Fruit fly (Drosophila melanogaster) whole organism, wandering third instar larva: ENCODE measurements around the gene Sodq.
A peak's percentile ranks its signal among the peaks of the same experiment; 100 is the strongest.

Experiments
- Abd-B ChIP-seq: fragments of >200 bp; optimal IDR thresholded peaks from 2 replicates; lab custom pipeline; 2017; ENCODE audit warnings: missing biosample characterization, missing genetic modification characterization
- CG32264 ChIP-seq: fragments of 200-800 bp; sonication (Bioruptor generic); optimal IDR thresholded peaks from 2 replicates; lab custom pipeline; 2016; ENCODE audit warnings: missing biosample characterization, missing genetic modification characterization
- CG9705 ChIP-seq: fragments of 200-800 bp; sonication (Bioruptor generic); optimal IDR thresholded peaks from 2 replicates; lab custom pipeline; 2018; ENCODE audit warnings: missing biosample characterization, mild to moderate bottlenecking, missing genetic modification characterization
- CrebA ChIP-seq: fragments of 200-800 bp; sonication (Bioruptor generic); optimal IDR thresholded peaks from 2 replicates; lab custom pipeline; 2016; ENCODE audit warnings: missing biosample characterization, mild to moderate bottlenecking, missing genetic modification characterization, borderline replicate concordance
- Dif ChIP-seq: fragments of 200-275, 200-300 bp; sonication (Bioruptor generic); optimal IDR thresholded peaks from 2 replicates; lab custom pipeline; 2018; ENCODE audit warnings: missing biosample characterization, missing genetic modification characterization; ENCODE audit not compliant: partially characterized antibody
- HLH106 ChIP-seq: fragments of 200-800 bp; optimal IDR thresholded peaks from 3 replicates; lab custom pipeline; 2019; ENCODE audit warnings: missing biosample characterization, mild to moderate bottlenecking, missing genetic modification characterization, moderate library complexity
- Hnf4 ChIP-seq: fragments of 200-800 bp; sonication (Bioruptor generic); optimal IDR thresholded peaks from 2 replicates; lab custom pipeline; 2016; ENCODE audit warnings: missing biosample characterization, mild to moderate bottlenecking, missing genetic modification characterization
- Hr78 ChIP-seq: fragments of >200 bp; optimal IDR thresholded peaks from 2 replicates; lab custom pipeline; 2017; ENCODE audit warnings: missing biosample characterization, missing genetic modification characterization
- Hr83 ChIP-seq: fragments of 200-300 bp; sonication (Bioruptor generic); optimal IDR thresholded peaks from 2 replicates; lab custom pipeline; 2016; ENCODE audit warnings: missing biosample characterization, mild to moderate bottlenecking, missing genetic modification characterization, moderate library complexity; ENCODE audit not compliant: poor library complexity, severe bottlenecking
- Jra ChIP-seq: sonication (Bioruptor generic); optimal IDR thresholded peaks from 2 replicates; lab custom pipeline; 2016; ENCODE audit warnings: missing biosample characterization, missing genetic modification characterization
- Myc ChIP-seq: fragments of >200 bp; optimal IDR thresholded peaks from 2 replicates; lab custom pipeline; 2017
- OdsH ChIP-seq: fragments of 200-800 bp; sonication (Bioruptor generic); optimal IDR thresholded peaks from 2 replicates; lab custom pipeline; 2016; ENCODE audit warnings: missing biosample characterization, mild to moderate bottlenecking, missing genetic modification characterization
- Rel ChIP-seq, 2 experiments: fragments of 200-800 bp; sonication (Bioruptor generic) in 1 of 2; optimal IDR thresholded peaks; 2 replicates in 1 of 2; 3 replicates in 1 of 2; lab custom pipeline; 2016 to 2019; ENCODE audit warnings: mild to moderate bottlenecking in 2 of 2, missing biosample characterization in 2 of 2, missing genetic modification characterization in 2 of 2, moderate library complexity in 1 of 2
- Sp1 ChIP-seq: fragments of 200-800 bp; sonication (Bioruptor generic); optimal IDR thresholded peaks from 3 replicates; lab custom pipeline; 2019; ENCODE audit warnings: missing biosample characterization, mild to moderate bottlenecking, missing genetic modification characterization, moderate library complexity
- Vsx2 ChIP-seq: fragments of 200-300, 225-300 bp; sonication (Bioruptor generic); optimal IDR thresholded peaks from 2 replicates; lab custom pipeline; 2018; ENCODE audit warnings: missing biosample characterization, missing genetic modification characterization; ENCODE audit not compliant: partially characterized antibody
- br ChIP-seq: fragments of 200-800 bp; sonication (Bioruptor generic); optimal IDR thresholded peaks from 2 replicates; lab custom pipeline; 2016; ENCODE audit warnings: missing biosample characterization, missing genetic modification characterization
- brk ChIP-seq: fragments of 200-800 bp; sonication (Bioruptor generic); optimal IDR thresholded peaks from 2 replicates; lab custom pipeline; 2016; ENCODE audit warnings: missing biosample characterization, mild to moderate bottlenecking, missing genetic modification characterization
- dl ChIP-seq, 2 experiments: fragments of 175-275, 200-275 bp in 1 of 2; fragments of 200-275 bp in 1 of 2; sonication (Bioruptor generic); optimal IDR thresholded peaks; lab custom pipeline; 2018; ENCODE audit warnings: mild to moderate bottlenecking in 2 of 2, missing biosample characterization in 2 of 2, missing genetic modification characterization in 2 of 2, moderate library complexity in 2 of 2; ENCODE audit not compliant: partially characterized antibody in 2 of 2, insufficient read depth in 1 of 2
- dmrt93B ChIP-seq: fragments of 200-800 bp; sonication (Bioruptor generic); optimal IDR thresholded peaks from 2 replicates; lab custom pipeline; 2018; ENCODE audit warnings: missing biosample characterization, mild to moderate bottlenecking, missing genetic modification characterization
- dsf ChIP-seq: sonication (Bioruptor generic); optimal IDR thresholded peaks from 2 replicates; lab custom pipeline; 2016; ENCODE audit warnings: missing biosample characterization, missing genetic modification characterization, borderline replicate concordance
- ey ChIP-seq: fragments of 200-800 bp; sonication (Bioruptor generic); optimal IDR thresholded peaks from 2 replicates; lab custom pipeline; 2016; ENCODE audit warnings: missing biosample characterization, missing genetic modification characterization
- foxo ChIP-seq, 2 experiments: fragments of 200-800 bp; sonication (Bioruptor generic); optimal IDR thresholded peaks; 2 replicates in 1 of 2; 3 replicates in 1 of 2; lab custom pipeline; 2016 to 2017; ENCODE audit warnings: missing biosample characterization in 2 of 2, missing genetic modification characterization in 2 of 2
- fru ChIP-seq: fragments of 200-800 bp; sonication (Bioruptor generic); optimal IDR thresholded peaks from 3 replicates; lab custom pipeline; 2016; ENCODE audit warnings: missing biosample characterization, mild to moderate bottlenecking, missing genetic modification characterization
- h ChIP-seq: fragments of 200-800 bp; sonication (Bioruptor generic); optimal IDR thresholded peaks from 3 replicates; lab custom pipeline; 2016; ENCODE audit warnings: missing biosample characterization, mild to moderate bottlenecking, missing genetic modification characterization
- jim ChIP-seq: fragments of 175-275, 200-325 bp; sonication (Bioruptor generic); optimal IDR thresholded peaks from 2 replicates; lab custom pipeline; 2016; ENCODE audit warnings: missing biosample characterization, mild to moderate bottlenecking, missing genetic modification characterization
- lola ChIP-seq: fragments of >200 bp; optimal IDR thresholded peaks from 2 replicates; lab custom pipeline; 2017; ENCODE audit warnings: missing biosample characterization, missing genetic modification characterization
- pan ChIP-seq: fragments of >200 bp; optimal IDR thresholded peaks from 2 replicates; lab custom pipeline; 2017
- psq ChIP-seq: fragments of 200-800 bp; sonication (Bioruptor generic); optimal IDR thresholded peaks from 3 replicates; lab custom pipeline; 2017; ENCODE audit warnings: missing biosample characterization, mild to moderate bottlenecking, missing genetic modification characterization, moderate library complexity
- rgr ChIP-seq: fragments of 200-800 bp; sonication (Bioruptor generic); optimal IDR thresholded peaks from 3 replicates; lab custom pipeline; 2016; ENCODE audit warnings: missing biosample characterization, mild to moderate bottlenecking, missing genetic modification characterization
- sage ChIP-seq: fragments of 200-800 bp; sonication (Bioruptor generic); optimal IDR thresholded peaks from 2 replicates; lab custom pipeline; 2016; ENCODE audit warnings: missing biosample characterization, mild to moderate bottlenecking, missing genetic modification characterization
- sv ChIP-seq: fragments of 200-800 bp; sonication (Bioruptor generic); optimal IDR thresholded peaks from 3 replicates; lab custom pipeline; 2016; ENCODE audit warnings: missing biosample characterization, missing genetic modification characterization
- tai ChIP-seq: sonication (Bioruptor generic); optimal IDR thresholded peaks from 2 replicates; lab custom pipeline; 2016; ENCODE audit warnings: missing biosample characterization, missing genetic modification characterization
- usp ChIP-seq: fragments of >200 bp; optimal IDR thresholded peaks from 2 replicates; lab custom pipeline; 2017; ENCODE audit warnings: missing biosample characterization, missing genetic modification characterization
- woc ChIP-seq: sonication (Bioruptor generic); optimal IDR thresholded peaks from 2 replicates; lab custom pipeline; 2016; ENCODE audit warnings: missing biosample characterization, mild to moderate bottlenecking, missing genetic modification characterization

Sodq gene

DNA sequence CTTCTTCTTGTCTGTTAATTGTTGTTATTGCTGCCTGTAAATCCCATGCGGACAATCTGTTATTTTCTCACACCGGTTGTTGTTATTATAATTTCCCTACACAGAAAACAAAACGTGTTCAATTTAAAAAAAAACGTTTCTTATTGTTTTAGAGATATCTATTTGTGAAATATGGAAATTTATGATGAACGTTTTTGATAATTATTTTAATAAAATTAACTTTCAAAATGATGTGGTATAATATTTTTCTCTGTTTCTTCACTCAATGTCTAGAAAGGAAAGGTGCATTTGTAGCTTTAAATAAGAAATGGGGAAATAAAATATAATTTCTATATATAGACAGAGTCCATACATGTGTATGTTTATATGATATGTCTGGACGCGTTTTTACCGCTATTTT is 11.3 kb upstream of the Sodq start:
- no peak for TF ChIP-seq br (GFP tag; lab: Kevin White, UChicago)
- TF ChIP-seq h = peak; percentile 18
- TF ChIP-seq rgr (GFP tag; lab: Kevin White, UChicago) = peak; percentile 44
- no peak for TF ChIP-seq Abd-B (GFP tag; lab: Kevin White, UChicago)
- TF ChIP-seq Sp1 (GFP tag; lab: Kevin White, UChicago) = peak; percentile 8
- peak; percentile 49 for TF ChIP-seq HLH106 (tag; lab: Kevin White, UChicago)
- peak; percentile 18 for TF ChIP-seq brk (GFP tag; lab: Kevin White, UChicago)
- TF ChIP-seq ey (GFP tag; lab: Kevin White, UChicago) = peak; percentile 10
- TF ChIP-seq CG9705 (GFP tag; lab: Kevin White, UChicago) = no peak
- TF ChIP-seq fru = peak; percentile 19
- TF ChIP-seq foxo (GFP tag; optimal IDR thresholded peaks at IDR 0.05; lab: Kevin White, UChicago) = peak in 1 of 2 experiments; percentile 39
- TF ChIP-seq Myc (lab: Kevin White, UChicago) = no peak
- peak; percentile 42 for TF ChIP-seq OdsH (GFP tag; lab: Kevin White, UChicago)
- no peak for TF ChIP-seq usp (GFP tag; lab: Kevin White, UChicago)
- TF ChIP-seq, all 38 proteins: peak for 9

DNA sequence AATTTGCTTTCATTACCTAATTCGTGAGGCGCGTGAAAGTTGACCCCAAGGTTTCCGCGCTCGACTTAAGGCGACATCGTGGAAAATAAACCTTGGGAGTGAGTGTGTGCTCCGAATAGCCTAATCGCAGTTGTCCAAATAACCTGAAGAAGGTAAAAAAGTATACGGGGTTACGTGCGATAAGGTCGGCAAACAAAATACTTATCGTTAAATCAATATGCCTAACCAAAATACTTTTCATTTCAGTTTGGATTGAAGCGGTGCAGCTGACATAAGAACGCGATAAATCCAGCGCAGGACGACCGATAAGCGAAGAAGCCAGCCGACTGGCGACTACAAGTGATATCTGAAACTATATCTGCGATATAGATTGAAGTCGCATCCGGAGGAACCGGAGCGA is 10.5 kb upstream of the Sodq start:
- no peak for TF ChIP-seq pan (lab: Kevin White, UChicago)
- no peak for TF ChIP-seq CrebA
- TF ChIP-seq Jra (GFP tag; lab: Kevin White, UChicago) = no peak
- TF ChIP-seq Dif = no peak
- no peak for TF ChIP-seq Hnf4 (GFP tag; lab: Kevin White, UChicago)
- TF ChIP-seq Sp1 (GFP tag; lab: Kevin White, UChicago) = peak; percentile 40
- peak; percentile 63 for TF ChIP-seq rgr (GFP tag; lab: Kevin White, UChicago)
- peak; percentile 46 for TF ChIP-seq br (GFP tag; lab: Kevin White, UChicago)
- TF ChIP-seq Vsx2 (GFP tag; lab: Kevin White, UChicago) = no peak
- TF ChIP-seq sv (GFP tag; lab: Kevin White, UChicago) = no peak
- no peak for TF ChIP-seq jim (GFP tag; lab: Kevin White, UChicago)
- no peak for TF ChIP-seq CG32264 (GFP tag; lab: Kevin White, UChicago)
- TF ChIP-seq foxo (GFP tag; optimal IDR thresholded peaks at IDR 0.05; lab: Kevin White, UChicago) = peak in 1 of 2 experiments; percentile 23
- no peak for TF ChIP-seq dmrt93B (GFP tag; lab: Kevin White, UChicago)
- peak; percentile 1 for TF ChIP-seq CG9705 (GFP tag; lab: Kevin White, UChicago)
- no peak for TF ChIP-seq HLH106 (tag; lab: Kevin White, UChicago)
- TF ChIP-seq dsf (GFP tag; lab: Kevin White, UChicago) = no peak
- no peak for TF ChIP-seq dl (GFP tag; optimal IDR thresholded peaks at IDR 0.05; lab: Kevin White, UChicago; ENCODE audit: insufficient read depth in 1 of 2, partially characterized antibody in 2 of 2)
- TF ChIP-seq usp (GFP tag; lab: Kevin White, UChicago) = no peak
- no peak for TF ChIP-seq sage
- no peak for TF ChIP-seq Myc (lab: Kevin White, UChicago)
- TF ChIP-seq ey (GFP tag; lab: Kevin White, UChicago) = peak; percentile 0
- TF ChIP-seq brk (GFP tag; lab: Kevin White, UChicago) = no peak
- no peak for TF ChIP-seq tai (GFP tag; lab: Kevin White, UChicago)
- no peak for TF ChIP-seq Rel (GFP tag; optimal IDR thresholded peaks at IDR 0.05; lab: Kevin White, UChicago)
- TF ChIP-seq Rel (tag; optimal IDR thresholded peaks at IDR 0.05; lab: Kevin White, UChicago) = no peak
- no peak for TF ChIP-seq Hr78 (GFP tag; lab: Kevin White, UChicago)
- TF ChIP-seq fru = no peak
- peak; percentile 51 for TF ChIP-seq OdsH (GFP tag; lab: Kevin White, UChicago)
- TF ChIP-seq psq (GFP tag; lab: Kevin White, UChicago) = peak; percentile 20
- TF ChIP-seq lola (GFP tag; lab: Kevin White, UChicago) = no peak
- TF ChIP-seq h = peak; percentile 38

DNA sequence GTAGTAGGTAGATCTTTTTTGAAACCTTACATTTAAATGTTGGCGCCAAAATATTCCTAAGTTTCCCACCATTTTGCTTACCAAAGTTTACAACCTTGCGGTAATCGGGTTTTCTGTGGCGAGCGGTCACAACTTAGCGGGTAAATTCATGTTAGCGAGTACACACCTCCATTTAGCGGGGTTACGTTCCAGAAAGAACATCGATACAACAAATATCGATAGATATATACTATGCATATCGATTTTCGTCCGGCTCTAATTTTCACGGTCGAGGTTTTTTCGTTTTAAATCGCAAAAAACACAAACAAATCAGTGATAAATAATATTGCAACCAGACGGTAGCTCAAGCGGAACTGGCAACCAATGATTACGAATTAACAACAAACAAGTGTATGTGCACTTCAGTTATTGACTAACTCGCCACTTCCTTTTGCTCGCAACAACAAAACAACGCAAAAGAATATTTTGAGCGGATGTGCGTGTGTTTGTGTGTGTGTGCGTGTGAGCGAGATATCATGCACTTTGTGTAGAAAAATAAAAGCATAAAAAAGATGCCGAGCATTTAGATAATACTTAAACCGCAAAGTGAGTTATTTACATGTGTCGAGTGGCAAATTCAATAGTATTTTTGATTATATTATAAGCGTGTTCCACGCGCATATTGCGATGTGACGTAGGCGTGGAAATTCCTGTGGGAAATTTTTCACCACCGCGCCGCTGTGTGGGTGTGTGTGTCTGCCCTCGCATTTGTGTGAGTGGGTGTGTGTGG is 7.1 kb upstream of the Sodq start, which contains the start of gene Lnk:
Lnk (plus strand) TSS at position 236 of the 769 bp plus-strand sequence.
- TF ChIP-seq lola (GFP tag; lab: Kevin White, UChicago) (no peak), Myc (lab: Kevin White, UChicago) (peak; percentile 80), sv (GFP tag; lab: Kevin White, UChicago) (peak; percentile 46), CG32264 (GFP tag; lab: Kevin White, UChicago) (no peak), Sp1 (GFP tag; lab: Kevin White, UChicago) (peak; percentile 49), woc (GFP tag; lab: Kevin White, UChicago) (no peak), Rel (GFP tag; optimal IDR thresholded peaks at IDR 0.05; lab: Kevin White, UChicago) (no peak), Rel (tag; optimal IDR thresholded peaks at IDR 0.05; lab: Kevin White, UChicago) (peak; percentile 41), h (peak; percentile 11), Hr83 (GFP tag; lab: Kevin White, UChicago) (peak; percentile 40), rgr (GFP tag; lab: Kevin White, UChicago) (no peak), dsf (GFP tag; lab: Kevin White, UChicago) (no peak), CrebA (no peak), sage (no peak), CG9705 (GFP tag; lab: Kevin White, UChicago) (no peak), jim (GFP tag; lab: Kevin White, UChicago) (no peak), Vsx2 (GFP tag; lab: Kevin White, UChicago) (no peak)
